Fruit fly (Drosophila melanogaster) whole organism, embryonic: ENCODE data around the gene CG15865.

Experiments used
- Bdp1 ChIP-seq: fragments of 200-800 bp; sonication (Bioruptor generic); optimal IDR thresholded peaks from 3 replicates; lab custom pipeline; 2016; ENCODE audit warnings: missing biosample characterization, missing genetic modification characterization
- Bteb2 ChIP-seq: fragments of 200-800 bp; sonication (Bioruptor generic); optimal IDR thresholded peaks from 2 replicates; lab custom pipeline; 2016; ENCODE audit warnings: missing biosample characterization, missing genetic modification characterization
- CG1024 ChIP-seq: fragments of 200-800 bp; sonication (Bioruptor generic); IDR thresholded peaks from 2 replicates; pipeline ENCODE4 v1.3.6; 2022; ENCODE audit warnings: missing biosample characterization, missing genetic modification characterization
- CG17328 ChIP-seq: fragments of 200-800 bp; sonication (Bioruptor generic); IDR thresholded peaks from 2 replicates; pipeline ENCODE4 v1.3.6; 2022; ENCODE audit warnings: missing biosample characterization, missing genetic modification characterization
- CG18619 ChIP-seq: fragments of 200-800 bp; sonication (Bioruptor generic); optimal IDR thresholded peaks from 3 replicates; lab custom pipeline; 2017; ENCODE audit warnings: missing biosample characterization, mild to moderate bottlenecking, missing genetic modification characterization
- CG2712 ChIP-seq: fragments of 200-800 bp; optimal IDR thresholded peaks from 3 replicates; lab custom pipeline; 2019; ENCODE audit warnings: missing biosample characterization, mild to moderate bottlenecking, missing genetic modification characterization, moderate library complexity
- CG30020 ChIP-seq: fragments of 200-800 bp; optimal IDR thresholded peaks from 2 replicates; lab custom pipeline; 2019; ENCODE audit warnings: missing biosample characterization, mild to moderate bottlenecking, missing genetic modification characterization, moderate library complexity
- CG42726 ChIP-seq: fragments of 200-800 bp; sonication (Bioruptor generic); IDR thresholded peaks from 2 replicates; pipeline ENCODE4 v1.3.6; 2022; ENCODE audit warnings: missing biosample characterization, missing genetic modification characterization; ENCODE audit not compliant: partially characterized antibody
- CG6689 ChIP-seq: fragments of 200-800 bp; sonication (Bioruptor generic); IDR thresholded peaks from 2 replicates; pipeline ENCODE4 v1.3.6; 2022; ENCODE audit warnings: missing biosample characterization, missing genetic modification characterization
- CG7372 ChIP-seq: fragments of 200-800 bp; sonication (Bioruptor generic); IDR thresholded peaks from 2 replicates; pipeline ENCODE4 v1.3.6; 2022; ENCODE audit warnings: missing biosample characterization, missing genetic modification characterization
- CG7928 ChIP-seq: fragments of 200-800 bp; sonication (Bioruptor generic); optimal IDR thresholded peaks from 2 replicates; lab custom pipeline; 2017; ENCODE audit warnings: missing biosample characterization, mild to moderate bottlenecking, missing genetic modification characterization
- CG8089 ChIP-seq: fragments of 200-800 bp; sonication (Bioruptor generic); optimal IDR thresholded peaks from 3 replicates; lab custom pipeline; 2016; ENCODE audit warnings: missing biosample characterization, missing genetic modification characterization
- CG9437 ChIP-seq: fragments of 200-800 bp; sonication (Bioruptor generic); optimal IDR thresholded peaks from 2 replicates; lab custom pipeline; 2018; ENCODE audit warnings: missing biosample characterization, mild to moderate bottlenecking, missing genetic modification characterization
- CG9817 ChIP-seq: fragments of 200-800 bp; sonication (Bioruptor generic); optimal IDR thresholded peaks from 2 replicates; lab custom pipeline; 2018; ENCODE audit warnings: missing biosample characterization, mild to moderate bottlenecking, missing genetic modification characterization, moderate library complexity
- CG9876 ChIP-seq: fragments of 200-800 bp; sonication (Bioruptor generic); optimal IDR thresholded peaks from 2 replicates; lab custom pipeline; 2016; ENCODE audit warnings: missing biosample characterization, missing genetic modification characterization
- CoRest ChIP-seq: fragments of 200-800 bp; sonication (Bioruptor generic); optimal IDR thresholded peaks from 3 replicates; lab custom pipeline; 2018; ENCODE audit warnings: missing biosample characterization, mild to moderate bottlenecking, missing genetic modification characterization, moderate library complexity
- CrebB ChIP-seq: fragments of 200-800 bp; sonication (Bioruptor generic); optimal IDR thresholded peaks from 3 replicates; lab custom pipeline; 2018; ENCODE audit warnings: missing biosample characterization, mild to moderate bottlenecking, missing genetic modification characterization
- D ChIP-seq, 2 experiments: fragments of 200-800 bp in 1 of 2; fragments of >200 bp in 1 of 2; sonication (Bioruptor generic) in 1 of 2; optimal IDR thresholded peaks; 2 replicates in 1 of 2; 3 replicates in 1 of 2; lab custom pipeline; 2017; ENCODE audit warnings: mild to moderate bottlenecking in 1 of 2, missing biosample characterization in 1 of 2, missing genetic modification characterization in 1 of 2, missing genetic modification reagents in 1 of 2
- HmgD ChIP-seq: fragments of 200-800 bp; sonication (Bioruptor generic); optimal IDR thresholded peaks from 3 replicates; lab custom pipeline; 2016; ENCODE audit warnings: missing biosample characterization, missing genetic modification characterization
- Hmr ChIP-seq: fragments of 200-800 bp; sonication (Bioruptor generic); optimal IDR thresholded peaks from 3 replicates; lab custom pipeline; 2017; ENCODE audit warnings: mild to moderate bottlenecking, missing biosample characterization, missing genetic modification reagents, missing genetic modification characterization
- Hr78 ChIP-seq, 2 experiments: fragments of 200-800 bp in 1 of 2; fragments of >200 bp in 1 of 2; sonication (Bioruptor generic) in 1 of 2; optimal IDR thresholded peaks; 2 replicates each; lab custom pipeline; 2017 to 2019; ENCODE audit warnings: missing biosample characterization in 2 of 2, missing genetic modification characterization in 2 of 2, mild to moderate bottlenecking in 1 of 2, moderate library complexity in 1 of 2
- NC2β ChIP-seq: fragments of 200-800 bp; sonication (Bioruptor generic); optimal IDR thresholded peaks from 2 replicates; lab custom pipeline; 2016; ENCODE audit warnings: missing biosample characterization, missing genetic modification characterization
- Nf-YB ChIP-seq: fragments of 200-800 bp; sonication (Bioruptor generic); optimal IDR thresholded peaks from 3 replicates; lab custom pipeline; 2019; ENCODE audit warnings: missing biosample characterization, mild to moderate bottlenecking, missing genetic modification characterization, moderate library complexity
- Sin3A ChIP-seq: fragments of >200 bp; optimal IDR thresholded peaks from 2 replicates; lab custom pipeline; 2018
- Sox100B ChIP-seq: fragments of 200-800 bp; sonication (Bioruptor generic); optimal IDR thresholded peaks from 3 replicates; lab custom pipeline; 2018; ENCODE audit warnings: missing biosample characterization, mild to moderate bottlenecking, missing genetic modification characterization
- Taf1 ChIP-seq: fragments of 200-800 bp; sonication (Bioruptor generic); IDR thresholded peaks from 2 replicates; pipeline ENCODE4 v1.3.6; 2022; ENCODE audit warnings: missing biosample characterization, missing genetic modification characterization
- Vsx1 ChIP-seq: fragments of 200-800 bp; sonication (Bioruptor generic); optimal IDR thresholded peaks from 2 replicates; lab custom pipeline; 2017; ENCODE audit warnings: missing biosample characterization, mild to moderate bottlenecking, missing genetic modification characterization, missing genetic modification reagents
- abd-A ChIP-seq: fragments of 200-800 bp; sonication (Bioruptor generic); optimal IDR thresholded peaks from 3 replicates; lab custom pipeline; 2019; ENCODE audit warnings: missing biosample characterization, mild to moderate bottlenecking, missing genetic modification characterization, moderate library complexity
- al ChIP-seq: fragments of 200-800 bp; sonication (Bioruptor generic); IDR thresholded peaks from 2 replicates; pipeline ENCODE4 v1.3.6; 2022; ENCODE audit warnings: missing biosample characterization, missing genetic modification characterization
- ase ChIP-seq: fragments of 200-800 bp; sonication (Bioruptor generic); IDR thresholded peaks from 3 replicates; pipeline ENCODE4 v1.3.6; 2022; ENCODE audit warnings: missing biosample characterization, missing genetic modification characterization
- btn ChIP-seq: fragments of 200-800 bp; sonication (Bioruptor generic); optimal IDR thresholded peaks from 2 replicates; lab custom pipeline; 2016; ENCODE audit warnings: missing biosample characterization, missing genetic modification characterization
- cwo ChIP-seq: fragments of 200-800 bp; sonication (Bioruptor generic); optimal IDR thresholded peaks from 3 replicates; lab custom pipeline; 2017; ENCODE audit warnings: missing biosample characterization, missing genetic modification characterization, mild to moderate bottlenecking, moderate library complexity, missing genetic modification reagents
- en ChIP-seq: fragments of 200-800 bp; sonication (Bioruptor generic); optimal IDR thresholded peaks from 2 replicates; lab custom pipeline; 2016; ENCODE audit warnings: missing biosample characterization, missing genetic modification characterization
- gcm2 ChIP-seq: fragments of 200-800 bp; sonication (Bioruptor generic); optimal IDR thresholded peaks from 2 replicates; lab custom pipeline; 2016; ENCODE audit warnings: missing biosample characterization, missing genetic modification characterization
- grn ChIP-seq: fragments of 200-800 bp; sonication (Bioruptor generic); optimal IDR thresholded peaks from 3 replicates; lab custom pipeline; 2017; ENCODE audit warnings: missing biosample characterization, missing genetic modification characterization
- hbn ChIP-seq: fragments of 200-800 bp; sonication (Bioruptor generic); IDR thresholded peaks from 2 replicates; pipeline ENCODE4 v1.3.6; 2022; ENCODE audit warnings: missing biosample characterization, missing genetic modification characterization; ENCODE audit not compliant: partially characterized antibody
- ind ChIP-seq: fragments of 200-800 bp; sonication (Bioruptor generic); optimal IDR thresholded peaks from 3 replicates; lab custom pipeline; 2016; ENCODE audit warnings: missing biosample characterization, missing genetic modification characterization
- maf-S ChIP-seq: fragments of 200-800 bp; sonication (Bioruptor generic); optimal IDR thresholded peaks from 2 replicates; lab custom pipeline; 2016; ENCODE audit warnings: missing biosample characterization, missing genetic modification characterization
- nau ChIP-seq: fragments of 200-800 bp; sonication (Bioruptor generic); optimal IDR thresholded peaks from 3 replicates; lab custom pipeline; 2017; ENCODE audit warnings: missing biosample characterization, mild to moderate bottlenecking, missing genetic modification characterization, missing genetic modification reagents
- org-1 ChIP-seq: fragments of 200-800 bp; sonication (Bioruptor generic); optimal IDR thresholded peaks from 2 replicates; lab custom pipeline; 2017; ENCODE audit warnings: missing biosample characterization, missing genetic modification characterization
- p53 ChIP-seq: fragments of 200-800 bp; sonication (Bioruptor generic); optimal IDR thresholded peaks from 2 replicates; lab custom pipeline; 2016; ENCODE audit warnings: missing biosample characterization, missing genetic modification characterization
- row ChIP-seq: fragments of 200-800 bp; sonication (Bioruptor generic); IDR thresholded peaks from 3 replicates; pipeline ENCODE4 v1.3.6; 2022; ENCODE audit warnings: missing biosample characterization, missing genetic modification characterization
- scrt ChIP-seq: fragments of 200-800 bp; sonication (Bioruptor generic); optimal IDR thresholded peaks from 2 replicates; lab custom pipeline; 2018; ENCODE audit warnings: missing biosample characterization, mild to moderate bottlenecking, missing genetic modification characterization, moderate library complexity
- sqz ChIP-seq: fragments of 200-800 bp; sonication (Bioruptor generic); optimal IDR thresholded peaks from 3 replicates; lab custom pipeline; 2018; ENCODE audit warnings: missing biosample characterization, mild to moderate bottlenecking, missing genetic modification characterization
- tna ChIP-seq: fragments of 200-800 bp; sonication (Bioruptor generic); IDR thresholded peaks from 2 replicates; pipeline ENCODE4 v1.3.6; 2022; ENCODE audit warnings: missing biosample characterization, missing genetic modification characterization; ENCODE audit not compliant: partially characterized antibody
- trh ChIP-seq: fragments of 200-800 bp; sonication (Bioruptor generic); optimal IDR thresholded peaks from 2 replicates; lab custom pipeline; 2016; ENCODE audit warnings: missing biosample characterization, missing genetic modification characterization
- twi ChIP-seq: fragments of 200-800 bp; optimal IDR thresholded peaks from 2 replicates; lab custom pipeline; 2019; ENCODE audit warnings: missing biosample characterization, mild to moderate bottlenecking, missing genetic modification characterization, moderate library complexity
- tx ChIP-seq: fragments of 200-800 bp; sonication (Bioruptor generic); optimal IDR thresholded peaks from 2 replicates; lab custom pipeline; 2016; ENCODE audit warnings: missing biosample characterization, missing genetic modification characterization

Gene CG15865

dm6 chrX:16640260-16641100 is 23.8 kb downstream of the CG15865 start, which contains the start of the genes SNRPG and mthl1 (continued):
- TF ChIP-seq CG2712 (peak; percentile 70), abd-A (no peak), tx (GFP tag; lab: Kevin White, UChicago) (peak; percentile 77), CG6689 (GFP tag; lab: Robert Waterston, UW) (peak; percentile 90), Hr78 (GFP tag; optimal IDR thresholded peaks at IDR 0.05; lab: Kevin White, UChicago) (no peak), p53 (GFP tag; lab: Kevin White, UChicago) (no peak), NC2β (GFP tag; lab: Kevin White, UChicago) (peak; percentile 74), Sin3A (lab: Kevin White, UChicago) (peak; percentile 74), CG1024 (GFP tag; lab: Robert Waterston, UW) (peak; percentile 84), D (optimal IDR thresholded peaks at IDR 0.05; lab: Kevin White, UChicago) (no peak), D (GFP tag; optimal IDR thresholded peaks at IDR 0.05; lab: Kevin White, UChicago) (peak; percentile 59), HmgD (GFP tag; lab: Kevin White, UChicago) (peak; percentile 38), scrt (GFP tag; lab: Kevin White, UChicago) (no peak), Taf1 (GFP tag; lab: Robert Waterston, UW) (peak; percentile 76), sqz (GFP tag; lab: Kevin White, UChicago) (peak; percentile 96), trh (peak; percentile 2), btn (GFP tag; lab: Kevin White, UChicago) (no peak), Bteb2 (GFP tag; lab: Kevin White, UChicago) (peak; percentile 59), Hmr (peak; percentile 82), Bdp1 (GFP tag; lab: Kevin White, UChicago) (peak; percentile 70), cwo (GFP tag; lab: Kevin White, UChicago) (peak; percentile 35), al (peak; percentile 92), nau (GFP tag; lab: Kevin White, UChicago) (no peak), hbn (GFP tag; lab: Robert Waterston, UW) (peak; percentile 70), CoRest (peak; percentile 85), twi (tag; lab: Kevin White, UChicago) (no peak), Vsx1 (GFP tag; lab: Kevin White, UChicago) (no peak), ind (peak; percentile 88), CG9817 (tag; lab: Kevin White, UChicago) (peak; percentile 87), CG9437 (GFP tag; lab: Kevin White, UChicago) (peak; percentile 56), org-1 (GFP tag; lab: Kevin White, UChicago) (peak; percentile 23), row (GFP tag; lab: Robert Waterston, UW) (peak; percentile 95), CG42726 (peak; percentile 80), gcm2 (GFP tag; lab: Kevin White, UChicago) (peak; percentile 41), CG18619 (GFP tag; lab: Kevin White, UChicago) (peak; percentile 74), CG30020 (tag; lab: Kevin White, UChicago) (peak; percentile 94), CG9876 (peak; percentile 75), CG8089 (peak; percentile 34), Nf-YB (GFP tag; lab: Kevin White, UChicago) (no peak), CG7372 (GFP tag; lab: Robert Waterston, UW) (peak; percentile 90), ase (GFP tag; lab: Robert Waterston, UW) (peak; percentile 94), grn (GFP tag; lab: Kevin White, UChicago) (peak; percentile 12), CG17328 (GFP tag; lab: Robert Waterston, UW) (peak; percentile 88), CrebB (peak; percentile 47), maf-S (GFP tag; lab: Kevin White, UChicago) (peak; percentile 75), tna (GFP tag; lab: Robert Waterston, UW) (peak; percentile 46; the same call in 1 of the 2 replicates), CG7928 (GFP tag; lab: Kevin White, UChicago) (peak; percentile 38), en (GFP tag; lab: Kevin White, UChicago) (no peak), Sox100B (GFP tag; lab: Kevin White, UChicago) (peak; percentile 14)
